Fruit fly (Drosophila melanogaster) S2 (cell line): Measurements from ENCODE around the gene Gos28.
A peak's percentile ranks its signal among the peaks of the same experiment; 100 is the strongest.

Source experiments
- CG8478 ChIP-seq: fragments of >200 bp; optimal IDR thresholded peaks from 2 replicates; lab custom pipeline; 2018
- CTCF ChIP-seq, 2 experiments: fragments of >200 bp; optimal IDR thresholded peaks; 2 replicates each; lab custom pipeline; 2018

The Gos28 gene

dm6 chr3R:18663525-18663924 is at the start of gene Gos28, which contains the start of gene Cpsf73:
Gene Gos28, plus strand, starts transcription at chr3R:18663738.
Gene Cpsf73, minus strand, starts transcription at chr3R:18663552.
- TF ChIP-seq CG8478 (lab: Kevin White, UChicago) (no peak), CTCF (optimal IDR thresholded peaks at IDR 0.05; lab: Kevin White, UChicago) (peak in 1 of 2 experiments; percentile 18)

- TF ChIP-seq CTCF (optimal IDR thresholded peaks at IDR 0.05; lab: Kevin White, UChicago) (no peak), CG8478 (lab: Kevin White, UChicago) (no peak)
These were observed 47.5 kb upstream of the Gos28 start for dm6 chr3R:18616007-18616406.

- TF ChIP-seq CG8478 (lab: Kevin White, UChicago) (no peak), CTCF (optimal IDR thresholded peaks at IDR 0.05; lab: Kevin White, UChicago) (no peak)
These were observed 46.1 kb upstream of the Gos28 start, which contains the start of gene CG7695 for dm6 chr3R:18617411-18617810. Gene CG7695, minus strand, starts transcription at chr3R:18617511.

dm6 chr3R:18619451-18619942 is 44.0 kb upstream of the Gos28 start:
- TF ChIP-seq CG8478 (lab: Kevin White, UChicago) (no peak), CTCF (optimal IDR thresholded peaks at IDR 0.05; lab: Kevin White, UChicago) (no peak)

dm6 chr3R:18621230-18621629 is 42.3 kb upstream of the Gos28 start, which contains the start of gene CG14304:
Gene CG14304, minus strand, starts transcription at chr3R:18621327.
- TF ChIP-seq CTCF (optimal IDR thresholded peaks at IDR 0.05; lab: Kevin White, UChicago) (peak; percentile 6 to 18), CG8478 (lab: Kevin White, UChicago) (no peak)

- TF ChIP-seq CTCF (optimal IDR thresholded peaks at IDR 0.05; lab: Kevin White, UChicago) (no peak), CG8478 (lab: Kevin White, UChicago) (no peak)
These were observed 39.0 kb upstream of the Gos28 start for dm6 chr3R:18624541-18624940.

dm6 chr3R:18628311-18628811 is 35.2 kb upstream of the Gos28 start:
- TF ChIP-seq CTCF (optimal IDR thresholded peaks at IDR 0.05; lab: Kevin White, UChicago): no peak
- TF ChIP-seq CG8478 (lab: Kevin White, UChicago): no peak

dm6 chr3R:18633099-18633498 is 30.4 kb upstream of the Gos28 start:
- TF ChIP-seq CTCF (optimal IDR thresholded peaks at IDR 0.05; lab: Kevin White, UChicago) (no peak), CG8478 (lab: Kevin White, UChicago) (no peak)

- no peak for TF ChIP-seq CG8478 (lab: Kevin White, UChicago)
- no peak for TF ChIP-seq CTCF (optimal IDR thresholded peaks at IDR 0.05; lab: Kevin White, UChicago)
These were observed 23.9 kb upstream of the Gos28 start for dm6 chr3R:18639662-18640061.

dm6 chr3R:18641242-18641757 is 22.2 kb upstream of the Gos28 start, which contains the start of gene CG14301:
Gene CG14301, minus strand, starts transcription at chr3R:18641457.
- no peak for TF ChIP-seq CTCF (optimal IDR thresholded peaks at IDR 0.05; lab: Kevin White, UChicago)
- TF ChIP-seq CG8478 (lab: Kevin White, UChicago): no peak

dm6 chr3R:18643646-18644045 is 19.9 kb upstream of the Gos28 start:
- no peak for TF ChIP-seq CTCF (optimal IDR thresholded peaks at IDR 0.05; lab: Kevin White, UChicago)
- TF ChIP-seq CG8478 (lab: Kevin White, UChicago): no peak

dm6 chr3R:18658380-18658944 is 5.1 kb upstream of the Gos28 start:
- TF ChIP-seq CTCF (optimal IDR thresholded peaks at IDR 0.05; lab: Kevin White, UChicago) (no peak), CG8478 (lab: Kevin White, UChicago) (no peak)

- TF ChIP-seq CTCF (optimal IDR thresholded peaks at IDR 0.05; lab: Kevin White, UChicago): no peak
- no peak for TF ChIP-seq CG8478 (lab: Kevin White, UChicago)
These were observed 4.4 kb upstream of the Gos28 start, which contains the start of the genes CG31224 and CstF64 for dm6 chr3R:18658945-18659642. Gene CG31224, minus strand, starts transcription at chr3R:18659309. Gene CstF64, plus strand, starts transcription at chr3R:18659618.

- TF ChIP-seq CG8478 (lab: Kevin White, UChicago) (no peak), CTCF (optimal IDR thresholded peaks at IDR 0.05; lab: Kevin White, UChicago) (no peak)
These were observed 1.5 kb downstream of the Gos28 start, which contains the start of gene CG31231 for dm6 chr3R:18665061-18665460. Gene CG31231, plus strand, starts transcription at chr3R:18665361.
